Fruit fly (Drosophila melanogaster): Measurements from ENCODE around the gene CG8209.

dm6 chr3L:7947880-7948286, 28.3 kb upstream of the CG8209 start, which contains the start of gene exex:
- TF ChIP-seq Eip75B (GFP tag; optimal IDR thresholded peaks at IDR 0.05) (no peak), CG15336 (GFP tag; IDR thresholded peaks at IDR 0.05) (no peak), CG34406 (GFP tag; optimal IDR thresholded peaks at IDR 0.05) (no peak), Hr4 (GFP tag; optimal IDR thresholded peaks at IDR 0.05) (no peak)

All from whole organism, prepupa.